3 fruit fly cellular contexts compared by ENCODE assay signal in the genomic region with DNA sequence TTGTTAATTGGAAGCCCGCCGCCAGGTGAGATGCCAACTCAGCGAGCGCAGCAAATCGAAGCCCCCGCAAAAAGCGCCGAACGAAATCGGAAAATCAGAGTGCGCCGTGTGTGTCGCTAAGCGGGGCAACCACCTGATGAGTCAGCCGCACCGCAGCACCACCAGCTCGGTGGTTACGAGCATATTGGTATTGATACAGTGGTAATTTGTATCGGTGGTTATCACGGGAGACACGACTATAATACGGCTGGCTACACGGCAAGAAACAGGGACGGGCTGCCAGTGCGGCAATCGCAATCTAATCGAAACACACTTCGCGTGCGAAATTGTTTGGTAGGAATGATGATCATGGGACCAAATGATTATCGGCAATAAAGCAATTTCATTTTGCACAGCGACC.
TF ChIP-seq lines count a peak whose summit lies in the region.

No protein-coding gene starts in this region.

- no peak for TF ChIP-seq CTCF in whole organism, embryonic (GFP tag; optimal IDR thresholded peaks at IDR 0.05; lab: Kevin White, UChicago)

TF ChIP-seq in whole organism, embryonic, 481 proteins besides CTCF, POLR2A, EP300 and RAD21 (continues in another document):
- no peak for TF ChIP-seq CG6683 (GFP tag; optimal IDR thresholded peaks at IDR 0.05; lab: Kevin White, UChicago)
- no peak for TF ChIP-seq CG18764 (GFP tag; optimal IDR thresholded peaks at IDR 0.05; lab: Kevin White, UChicago)
- TF ChIP-seq CG9797 (GFP tag; optimal IDR thresholded peaks at IDR 0.05; lab: Kevin White, UChicago): no peak
- peak; percentile 61 for TF ChIP-seq Med (GFP tag; lab: Kevin White, UChicago)
- TF ChIP-seq CG15073 (GFP tag; optimal IDR thresholded peaks at IDR 0.05; lab: Kevin White, UChicago): no peak
- TF ChIP-seq scrt (GFP tag; optimal IDR thresholded peaks at IDR 0.05; lab: Kevin White, UChicago): no peak
- no peak for TF ChIP-seq HLH4C (GFP tag; IDR thresholded peaks at IDR 0.05; lab: Robert Waterston, UW; ENCODE audit: partially characterized antibody)
- no peak for TF ChIP-seq CG9727 (GFP tag; optimal IDR thresholded peaks at IDR 0.05; lab: Kevin White, UChicago)
- no peak for TF ChIP-seq so (GFP tag; IDR thresholded peaks at IDR 0.05; lab: Robert Waterston, UW)
- TF ChIP-seq Asciz (GFP tag; optimal IDR thresholded peaks at IDR 0.05; lab: Kevin White, UChicago): no peak
- TF ChIP-seq CG17612 (GFP tag; IDR thresholded peaks at IDR 0.05; lab: Robert Waterston, UW): no peak
- TF ChIP-seq Optix (GFP tag; IDR thresholded peaks at IDR 0.05; lab: Robert Waterston, UW): no peak
- no peak for TF ChIP-seq CG32532 (GFP tag; IDR thresholded peaks at IDR 0.05; lab: Robert Waterston, UW)
- no peak for TF ChIP-seq sisA (GFP tag; IDR thresholded peaks at IDR 0.05; lab: Robert Waterston, UW)
- no peak for TF ChIP-seq Lpt (GFP tag; optimal IDR thresholded peaks at IDR 0.05; lab: Kevin White, UChicago)
- no peak for TF ChIP-seq sens-2 (GFP tag; IDR thresholded peaks at IDR 0.05; lab: Robert Waterston, UW)
- TF ChIP-seq CG11093 (GFP tag; IDR thresholded peaks at IDR 0.05; lab: Robert Waterston, UW): no peak
- no peak for TF ChIP-seq slp2 (GFP tag; optimal IDR thresholded peaks at IDR 0.05; lab: Kevin White, UChicago)
- no peak for TF ChIP-seq stwl (tag; optimal IDR thresholded peaks at IDR 0.05; lab: Kevin White, UChicago)
- no peak for TF ChIP-seq Oaz (GFP tag; IDR thresholded peaks at IDR 0.05; lab: Robert Waterston, UW)
- peak; percentile 6 for TF ChIP-seq cwo (GFP tag; optimal IDR thresholded peaks at IDR 0.05; lab: Kevin White, UChicago)
- no peak for TF ChIP-seq NK7.1 (GFP tag; optimal IDR thresholded peaks at IDR 0.05; lab: Kevin White, UChicago)
- TF ChIP-seq CG2199 (GFP tag; IDR thresholded peaks at IDR 0.05; lab: Robert Waterston, UW): 0 out of 3 replicates have a peak, but pooled peaks have one; percentile 17
- no peak for TF ChIP-seq Dfd (GFP tag; optimal IDR thresholded peaks at IDR 0.05; lab: Kevin White, UChicago)
- TF ChIP-seq sima (GFP tag; optimal IDR thresholded peaks at IDR 0.05; lab: Kevin White, UChicago): no peak
- TF ChIP-seq ssp (GFP tag; IDR thresholded peaks at IDR 0.05; lab: Robert Waterston, UW): no peak
- peak; percentile 45 for TF ChIP-seq sens (GFP tag; lab: Kevin White, UChicago)
- no peak for TF ChIP-seq Ada2b (GFP tag; IDR thresholded peaks at IDR 0.05; lab: Robert Waterston, UW)
- no peak for TF ChIP-seq Vsx1 (GFP tag; optimal IDR thresholded peaks at IDR 0.05; lab: Kevin White, UChicago)
- TF ChIP-seq Eip74EF (GFP tag; optimal IDR thresholded peaks at IDR 0.05; lab: Kevin White, UChicago): no peak

TF ChIP-seq in whole organism, prepupa, 60 proteins besides CTCF, POLR2A, EP300 and RAD21:
- no peak for TF ChIP-seq net (GFP tag; optimal IDR thresholded peaks at IDR 0.05; lab: Kevin White, UChicago)
- TF ChIP-seq svp (GFP tag; lab: Kevin White, UChicago): peak; percentile 53
- TF ChIP-seq CG6854 (GFP tag; optimal IDR thresholded peaks at IDR 0.05; lab: Kevin White, UChicago): peak; percentile 2
- no peak for TF ChIP-seq fd85E (GFP tag; optimal IDR thresholded peaks at IDR 0.05; lab: Kevin White, UChicago)

TF ChIP-seq in whole organism, pupa, 21 proteins besides CTCF, POLR2A, EP300 and RAD21:
- no peak for TF ChIP-seq D1 (tag; optimal IDR thresholded peaks at IDR 0.05; lab: Kevin White, UChicago)
- TF ChIP-seq EcR (GFP tag; optimal IDR thresholded peaks at IDR 0.05; lab: Kevin White, UChicago): peak; percentile 52
